Fruit fly (Drosophila melanogaster) whole organism, wandering third instar larva: Measurements from ENCODE around the gene CG13014.

Experiments used
- Abd-B ChIP-seq: fragments of >200 bp; optimal IDR thresholded peaks from 2 replicates; lab custom pipeline; 2017; ENCODE audit warnings: missing biosample characterization, missing genetic modification characterization
- CG32264 ChIP-seq: fragments of 200-800 bp; sonication (Bioruptor generic); optimal IDR thresholded peaks from 2 replicates; lab custom pipeline; 2016; ENCODE audit warnings: missing biosample characterization, missing genetic modification characterization
- CG9705 ChIP-seq: fragments of 200-800 bp; sonication (Bioruptor generic); optimal IDR thresholded peaks from 2 replicates; lab custom pipeline; 2018; ENCODE audit warnings: missing biosample characterization, mild to moderate bottlenecking, missing genetic modification characterization
- CrebA ChIP-seq: fragments of 200-800 bp; sonication (Bioruptor generic); optimal IDR thresholded peaks from 2 replicates; lab custom pipeline; 2016; ENCODE audit warnings: missing biosample characterization, mild to moderate bottlenecking, missing genetic modification characterization, borderline replicate concordance
- Dfd ChIP-seq: fragments of >200 bp; optimal IDR thresholded peaks from 2 replicates; lab custom pipeline; 2017; ENCODE audit warnings: missing biosample characterization, missing genetic modification characterization
- Dif ChIP-seq: fragments of 200-275, 200-300 bp; sonication (Bioruptor generic); optimal IDR thresholded peaks from 2 replicates; lab custom pipeline; 2018; ENCODE audit warnings: missing biosample characterization, missing genetic modification characterization; ENCODE audit not compliant: partially characterized antibody
- GATAd ChIP-seq: sonication (Bioruptor generic); optimal IDR thresholded peaks from 2 replicates; lab custom pipeline; 2016; ENCODE audit warnings: missing biosample characterization, missing genetic modification characterization
- HLH106 ChIP-seq: fragments of 200-800 bp; optimal IDR thresholded peaks from 3 replicates; lab custom pipeline; 2019; ENCODE audit warnings: missing biosample characterization, mild to moderate bottlenecking, missing genetic modification characterization, moderate library complexity
- Hnf4 ChIP-seq: fragments of 200-800 bp; sonication (Bioruptor generic); optimal IDR thresholded peaks from 2 replicates; lab custom pipeline; 2016; ENCODE audit warnings: missing biosample characterization, mild to moderate bottlenecking, missing genetic modification characterization
- Hr78 ChIP-seq: fragments of >200 bp; optimal IDR thresholded peaks from 2 replicates; lab custom pipeline; 2017; ENCODE audit warnings: missing biosample characterization, missing genetic modification characterization
- Hr83 ChIP-seq: fragments of 200-300 bp; sonication (Bioruptor generic); optimal IDR thresholded peaks from 2 replicates; lab custom pipeline; 2016; ENCODE audit warnings: missing biosample characterization, mild to moderate bottlenecking, missing genetic modification characterization, moderate library complexity; ENCODE audit not compliant: poor library complexity, severe bottlenecking
- Jra ChIP-seq: sonication (Bioruptor generic); optimal IDR thresholded peaks from 2 replicates; lab custom pipeline; 2016; ENCODE audit warnings: missing biosample characterization, missing genetic modification characterization
- Mio ChIP-seq: sonication (Bioruptor generic); optimal IDR thresholded peaks from 2 replicates; lab custom pipeline; 2016; ENCODE audit warnings: missing biosample characterization, missing genetic modification characterization
- Myc ChIP-seq: fragments of >200 bp; optimal IDR thresholded peaks from 2 replicates; lab custom pipeline; 2017
- N ChIP-seq: fragments of >200 bp; optimal IDR thresholded peaks from 2 replicates; lab custom pipeline; 2018; ENCODE audit warnings: missing biosample characterization, missing external identifiers, missing genetic modification characterization
- OdsH ChIP-seq: fragments of 200-800 bp; sonication (Bioruptor generic); optimal IDR thresholded peaks from 2 replicates; lab custom pipeline; 2016; ENCODE audit warnings: missing biosample characterization, mild to moderate bottlenecking, missing genetic modification characterization
- Rel ChIP-seq, 2 experiments: fragments of 200-800 bp; sonication (Bioruptor generic) in 1 of 2; optimal IDR thresholded peaks; 2 replicates in 1 of 2; 3 replicates in 1 of 2; lab custom pipeline; 2016 to 2019; ENCODE audit warnings: mild to moderate bottlenecking in 2 of 2, missing biosample characterization in 2 of 2, missing genetic modification characterization in 2 of 2, moderate library complexity in 1 of 2
- Sp1 ChIP-seq: fragments of 200-800 bp; sonication (Bioruptor generic); optimal IDR thresholded peaks from 3 replicates; lab custom pipeline; 2019; ENCODE audit warnings: missing biosample characterization, mild to moderate bottlenecking, missing genetic modification characterization, moderate library complexity
- Vsx2 ChIP-seq: fragments of 200-300, 225-300 bp; sonication (Bioruptor generic); optimal IDR thresholded peaks from 2 replicates; lab custom pipeline; 2018; ENCODE audit warnings: missing biosample characterization, missing genetic modification characterization; ENCODE audit not compliant: partially characterized antibody
- br ChIP-seq: fragments of 200-800 bp; sonication (Bioruptor generic); optimal IDR thresholded peaks from 2 replicates; lab custom pipeline; 2016; ENCODE audit warnings: missing biosample characterization, missing genetic modification characterization
- brk ChIP-seq: fragments of 200-800 bp; sonication (Bioruptor generic); optimal IDR thresholded peaks from 2 replicates; lab custom pipeline; 2016; ENCODE audit warnings: missing biosample characterization, mild to moderate bottlenecking, missing genetic modification characterization
- dl ChIP-seq, 2 experiments: fragments of 175-275, 200-275 bp in 1 of 2; fragments of 200-275 bp in 1 of 2; sonication (Bioruptor generic); optimal IDR thresholded peaks; lab custom pipeline; 2018; ENCODE audit warnings: mild to moderate bottlenecking in 2 of 2, missing biosample characterization in 2 of 2, missing genetic modification characterization in 2 of 2, moderate library complexity in 2 of 2; ENCODE audit not compliant: partially characterized antibody in 2 of 2, insufficient read depth in 1 of 2
- dmrt93B ChIP-seq: fragments of 200-800 bp; sonication (Bioruptor generic); optimal IDR thresholded peaks from 2 replicates; lab custom pipeline; 2018; ENCODE audit warnings: missing biosample characterization, mild to moderate bottlenecking, missing genetic modification characterization
- dsf ChIP-seq: sonication (Bioruptor generic); optimal IDR thresholded peaks from 2 replicates; lab custom pipeline; 2016; ENCODE audit warnings: missing biosample characterization, missing genetic modification characterization, borderline replicate concordance
- ey ChIP-seq: fragments of 200-800 bp; sonication (Bioruptor generic); optimal IDR thresholded peaks from 2 replicates; lab custom pipeline; 2016; ENCODE audit warnings: missing biosample characterization, missing genetic modification characterization
- foxo ChIP-seq, 2 experiments: fragments of 200-800 bp; sonication (Bioruptor generic); optimal IDR thresholded peaks; 2 replicates in 1 of 2; 3 replicates in 1 of 2; lab custom pipeline; 2016 to 2017; ENCODE audit warnings: missing biosample characterization in 2 of 2, missing genetic modification characterization in 2 of 2
- fru ChIP-seq: fragments of 200-800 bp; sonication (Bioruptor generic); optimal IDR thresholded peaks from 3 replicates; lab custom pipeline; 2016; ENCODE audit warnings: missing biosample characterization, mild to moderate bottlenecking, missing genetic modification characterization
- h ChIP-seq: fragments of 200-800 bp; sonication (Bioruptor generic); optimal IDR thresholded peaks from 3 replicates; lab custom pipeline; 2016; ENCODE audit warnings: missing biosample characterization, mild to moderate bottlenecking, missing genetic modification characterization
- jim ChIP-seq: fragments of 175-275, 200-325 bp; sonication (Bioruptor generic); optimal IDR thresholded peaks from 2 replicates; lab custom pipeline; 2016; ENCODE audit warnings: missing biosample characterization, mild to moderate bottlenecking, missing genetic modification characterization
- lola ChIP-seq: fragments of >200 bp; optimal IDR thresholded peaks from 2 replicates; lab custom pipeline; 2017; ENCODE audit warnings: missing biosample characterization, missing genetic modification characterization
- pan ChIP-seq: fragments of >200 bp; optimal IDR thresholded peaks from 2 replicates; lab custom pipeline; 2017
- psq ChIP-seq: fragments of 200-800 bp; sonication (Bioruptor generic); optimal IDR thresholded peaks from 3 replicates; lab custom pipeline; 2017; ENCODE audit warnings: missing biosample characterization, mild to moderate bottlenecking, missing genetic modification characterization, moderate library complexity
- rgr ChIP-seq: fragments of 200-800 bp; sonication (Bioruptor generic); optimal IDR thresholded peaks from 3 replicates; lab custom pipeline; 2016; ENCODE audit warnings: missing biosample characterization, mild to moderate bottlenecking, missing genetic modification characterization
- sage ChIP-seq: fragments of 200-800 bp; sonication (Bioruptor generic); optimal IDR thresholded peaks from 2 replicates; lab custom pipeline; 2016; ENCODE audit warnings: missing biosample characterization, mild to moderate bottlenecking, missing genetic modification characterization
- sv ChIP-seq: fragments of 200-800 bp; sonication (Bioruptor generic); optimal IDR thresholded peaks from 3 replicates; lab custom pipeline; 2016; ENCODE audit warnings: missing biosample characterization, missing genetic modification characterization
- tai ChIP-seq: sonication (Bioruptor generic); optimal IDR thresholded peaks from 2 replicates; lab custom pipeline; 2016; ENCODE audit warnings: missing biosample characterization, missing genetic modification characterization
- usp ChIP-seq: fragments of >200 bp; optimal IDR thresholded peaks from 2 replicates; lab custom pipeline; 2017; ENCODE audit warnings: missing biosample characterization, missing genetic modification characterization
- woc ChIP-seq: sonication (Bioruptor generic); optimal IDR thresholded peaks from 2 replicates; lab custom pipeline; 2016; ENCODE audit warnings: missing biosample characterization, mild to moderate bottlenecking, missing genetic modification characterization

The CG13014 gene

dm6 chrX:16637106-16637590, 49.5 kb downstream of the CG13014 start, which contains the start of gene Rok (continued):
- TF ChIP-seq Hr83 (GFP tag; lab: Kevin White, UChicago) (peak; percentile 56), Mio (no peak), CrebA (GFP tag; lab: Kevin White, UChicago) (no peak), Dif (GFP tag; lab: Kevin White, UChicago) (no peak), woc (GFP tag; lab: Kevin White, UChicago) (no peak), Abd-B (GFP tag; lab: Kevin White, UChicago) (peak; percentile 7)

dm6 chrX:16637594-16638485, 50.2 kb downstream of the CG13014 start, which contains the start of gene RpS19a:
Gene RpS19a (plus strand): TSS chrX:16637894.
- TF ChIP-seq pan (lab: Kevin White, UChicago): no peak
- no peak for TF ChIP-seq Dfd (GFP tag; lab: Kevin White, UChicago)
- no peak for TF ChIP-seq ey (GFP tag; lab: Kevin White, UChicago)
- TF ChIP-seq usp (GFP tag; lab: Kevin White, UChicago): no peak
- peak; percentile 45 for TF ChIP-seq sv (GFP tag; lab: Kevin White, UChicago)
- peak; percentile 28 for TF ChIP-seq Jra (GFP tag; lab: Kevin White, UChicago)
- TF ChIP-seq Vsx2 (GFP tag; lab: Kevin White, UChicago): no peak
- no peak for TF ChIP-seq Dif (GFP tag; lab: Kevin White, UChicago)
- TF ChIP-seq Mio: no peak
- TF ChIP-seq Hr83 (GFP tag; lab: Kevin White, UChicago): peak; percentile 80
- no peak for TF ChIP-seq brk (GFP tag; lab: Kevin White, UChicago)
- no peak for TF ChIP-seq N
- no peak for TF ChIP-seq dl (GFP tag; optimal IDR thresholded peaks at IDR 0.05; lab: Kevin White, UChicago; ENCODE audit: insufficient read depth in 1 of 2, partially characterized antibody in 2 of 2)
- TF ChIP-seq OdsH: peak; percentile 16
- TF ChIP-seq Sp1: peak; percentile 89
- peak; percentile 16 for TF ChIP-seq GATAd
- TF ChIP-seq foxo (GFP tag; optimal IDR thresholded peaks at IDR 0.05; lab: Kevin White, UChicago): peak in 1 of 2 experiments; percentile 61
- TF ChIP-seq psq (GFP tag; lab: Kevin White, UChicago): no peak
- TF ChIP-seq Rel (GFP tag; optimal IDR thresholded peaks at IDR 0.05; lab: Kevin White, UChicago): no peak
- TF ChIP-seq Rel (tag; optimal IDR thresholded peaks at IDR 0.05; lab: Kevin White, UChicago): peak; percentile 63
- no peak for TF ChIP-seq lola (GFP tag; lab: Kevin White, UChicago)
- peak; percentile 20 for TF ChIP-seq sage (GFP tag; lab: Kevin White, UChicago)
- no peak for TF ChIP-seq tai
- TF ChIP-seq Abd-B (GFP tag; lab: Kevin White, UChicago): no peak
- TF ChIP-seq CG9705: peak; percentile 88
- TF ChIP-seq HLH106 (tag; lab: Kevin White, UChicago): peak; percentile 59
- no peak for TF ChIP-seq CrebA (GFP tag; lab: Kevin White, UChicago)
- TF ChIP-seq jim (GFP tag; lab: Kevin White, UChicago): no peak
- no peak for TF ChIP-seq Hr78
- TF ChIP-seq woc (GFP tag; lab: Kevin White, UChicago): no peak
- peak; percentile 76 for TF ChIP-seq br
- peak; percentile 58 for TF ChIP-seq h (GFP tag; lab: Kevin White, UChicago)
- peak; percentile 80 for TF ChIP-seq dmrt93B
- TF ChIP-seq fru (GFP tag; lab: Kevin White, UChicago): peak; percentile 52
- no peak for TF ChIP-seq CG32264
- peak; percentile 80 for TF ChIP-seq rgr (GFP tag; lab: Kevin White, UChicago)
- TF ChIP-seq Hnf4 (GFP tag; lab: Kevin White, UChicago): peak; percentile 34
- TF ChIP-seq Myc (lab: Kevin White, UChicago): no peak
- peak; percentile 61 for TF ChIP-seq dsf (GFP tag; lab: Kevin White, UChicago)
